Worm (Caenorhabditis elegans): ENCODE measurements around the gene apy-1.

- TF ChIP-seq snpc-4 (tag; optimal IDR thresholded peaks at IDR 0.05): no peak
- TF ChIP-seq unc-62 (GFP tag; optimal IDR thresholded peaks at IDR 0.05 in 1 of 2): no peak
- no peak for TF ChIP-seq unc-62 (tag; optimal IDR thresholded peaks at IDR 0.05)
- TF ChIP-seq egl-27 (tag; optimal IDR thresholded peaks at IDR 0.05): no peak
- no peak for TF ChIP-seq dve-1 (tag; optimal IDR thresholded peaks at IDR 0.05; ENCODE audit: insufficient read depth)
- no peak for TF ChIP-seq pqm-1 (tag; optimal IDR thresholded peaks at IDR 0.05)
- TF ChIP-seq nhr-42 (GFP tag; IDR thresholded peaks at IDR 0.05): no peak
- no peak for TF ChIP-seq attf-4 (tag; optimal IDR thresholded peaks at IDR 0.05)
Measured at ce11 chrX:7573172-7573571, 3.6 kb upstream of the apy-1 start.

Data from whole organism, L4 larva.